Worm (Caenorhabditis elegans) whole organism, young adult: ENCODE data around the gene act-3.
A peak's percentile ranks its signal among the peaks of the same experiment; 100 is the strongest.

Experiments
- B0019.2 ChIP-seq: fragments of 200-800 bp; sonication (Bioruptor generic); conservative IDR thresholded peaks from 2 replicates; pipeline ENCODE4 v1.3.6; 2022; ENCODE audit warnings: missing genetic modification reagents, missing genetic modification characterization, missing compliant biosample characterization
- B0035.1 ChIP-seq: sonication (generic microtip); optimal IDR thresholded peaks from 2 replicates; lab custom pipeline; 2016; ENCODE audit warnings: missing genetic modification characterization, mild to moderate bottlenecking, missing compliant biosample characterization, missing genotype, missing genetic modification reagents
- F23B12.7 ChIP-seq: sonication (generic microtip); optimal IDR thresholded peaks from 2 replicates; lab custom pipeline; 2017; ENCODE audit warnings: missing genetic modification characterization, mild to moderate bottlenecking, missing compliant biosample characterization, antibody characterized with exemption, moderate library complexity; ENCODE audit not compliant: insufficient read depth
- F37B4.10 ChIP-seq: fragments of 200-800 bp; sonication (Bioruptor generic); IDR thresholded peaks from 2 replicates; pipeline ENCODE4 v1.3.6; 2022; ENCODE audit warnings: missing genetic modification characterization, missing compliant biosample characterization
- F39B2.1 ChIP-seq: fragments of 200-800 bp; sonication (Bioruptor generic); IDR thresholded peaks from 2 replicates; pipeline ENCODE4 v1.3.6; 2022; ENCODE audit warnings: missing genetic modification reagents, missing genetic modification characterization, missing compliant biosample characterization
- F55B11.4 ChIP-seq: sonication (generic microtip); optimal IDR thresholded peaks from 2 replicates; lab custom pipeline; 2016; ENCODE audit warnings: missing compliant biosample characterization, missing genetic modification characterization, borderline replicate concordance; ENCODE audit not compliant: insufficient read depth
- K11D2.4 ChIP-seq: fragments of 200-800 bp; sonication (Bioruptor generic); IDR thresholded peaks from 2 replicates; pipeline ENCODE4 v1.3.6; 2022; ENCODE audit warnings: missing genetic modification reagents, missing genetic modification characterization, missing compliant biosample characterization
- K12H6.12 ChIP-seq: fragments of 200-800 bp; sonication (Bioruptor generic); optimal IDR thresholded peaks from 2 replicates; lab custom pipeline; 2018; ENCODE audit warnings: mild to moderate bottlenecking, missing genetic modification characterization, missing compliant biosample characterization
- Y53G8AR.9 ChIP-seq: fragments of 200-800 bp; sonication (Bioruptor generic); conservative IDR thresholded peaks from 2 replicates; pipeline ENCODE4 v1.3.6; 2022; ENCODE audit warnings: missing genetic modification reagents, missing genetic modification characterization, missing compliant biosample characterization
- Y67H2A.10 ChIP-seq: fragments of 200-800 bp; sonication (Bioruptor generic); conservative IDR thresholded peaks from 2 replicates; pipeline ENCODE4 v1.3.6; 2022; ENCODE audit warnings: missing genetic modification reagents, missing genetic modification characterization, missing compliant biosample characterization
- ZK185.1 ChIP-seq: sonication (generic microtip); optimal IDR thresholded peaks from 2 replicates; lab custom pipeline; 2016; ENCODE audit warnings: mild to moderate bottlenecking, missing genetic modification characterization, missing compliant biosample characterization; ENCODE audit not compliant: poor library complexity, severe bottlenecking
- ama-1 ChIP-seq, 3 experiments: fragments of 150-350 bp in 1 of 3; sonication (generic microtip) in 2 of 3; optimal IDR thresholded peaks; 2 replicates each; lab custom pipeline; 2014 to 2018; ENCODE audit warnings: missing biosample characterization in 2 of 3, missing genetic modification characterization in 2 of 3, missing genetic modification reagents in 2 of 3
- aptf-2 ChIP-seq: fragments of 200-800 bp; sonication (Bioruptor generic); conservative IDR thresholded peaks from 2 replicates; pipeline ENCODE4 v1.3.6; 2022; ENCODE audit warnings: missing genetic modification reagents, missing genetic modification characterization, missing compliant biosample characterization
- athp-1 ChIP-seq: sonication (generic microtip); optimal IDR thresholded peaks from 2 replicates; lab custom pipeline; 2017; ENCODE audit warnings: mild to moderate bottlenecking, missing genetic modification characterization, missing compliant biosample characterization
- attf-3 ChIP-seq: fragments of 200-800 bp; sonication (Bioruptor generic); conservative IDR thresholded peaks from 2 replicates; pipeline ENCODE4 v1.3.6; 2022; ENCODE audit warnings: missing genetic modification reagents, missing genetic modification characterization, missing compliant biosample characterization
- attf-5 ChIP-seq: fragments of 200-800 bp; sonication (Bioruptor generic); optimal IDR thresholded peaks from 2 replicates; lab custom pipeline; 2018; ENCODE audit warnings: mild to moderate bottlenecking, missing genetic modification characterization, missing compliant biosample characterization
- ceh-40 ChIP-seq: fragments of 200-800 bp; sonication (Bioruptor generic); IDR thresholded peaks from 2 replicates; pipeline ENCODE4 v1.3.6; 2022; ENCODE audit warnings: missing genetic modification characterization, missing compliant biosample characterization
- ceh-58 ChIP-seq: fragments of 200-800 bp; sonication (Bioruptor generic); IDR thresholded peaks from 2 replicates; pipeline ENCODE4 v1.3.6; 2022; ENCODE audit warnings: missing genetic modification characterization, missing compliant biosample characterization
- die-1 ChIP-seq: sonication (generic microtip); optimal IDR thresholded peaks from 2 replicates; lab custom pipeline; 2016; ENCODE audit warnings: missing genotype, mild to moderate bottlenecking, missing genetic modification characterization, missing compliant biosample characterization
- hlh-26 ChIP-seq: fragments of 200-800 bp; sonication (Bioruptor generic); conservative IDR thresholded peaks from 2 replicates; pipeline ENCODE4 v1.3.6; 2022; ENCODE audit warnings: missing genetic modification reagents, missing genetic modification characterization, missing compliant biosample characterization
- hmg-20 ChIP-seq: fragments of 200-800 bp; sonication (Bioruptor generic); IDR thresholded peaks from 2 replicates; pipeline ENCODE4 v1.3.6; 2022; ENCODE audit warnings: missing genetic modification reagents, missing genetic modification characterization, missing compliant biosample characterization
- hrde-1 ChIP-seq: sonication (generic microtip); optimal IDR thresholded peaks from 2 replicates; lab custom pipeline; 2016; ENCODE audit warnings: missing genetic modification characterization, mild to moderate bottlenecking, missing compliant biosample characterization, moderate library complexity, missing genotype, missing genetic modification reagents, borderline replicate concordance
- hsf-1 ChIP-seq: fragments of 200-800 bp; sonication (Bioruptor generic); IDR thresholded peaks from 2 replicates; pipeline ENCODE4 v1.3.6; 2022; ENCODE audit warnings: missing genetic modification reagents, missing genetic modification characterization, missing compliant biosample characterization
- let-526 ChIP-seq: fragments of 200-800 bp; sonication (Bioruptor generic); IDR thresholded peaks from 2 replicates; pipeline ENCODE4 v1.3.6; 2022; ENCODE audit warnings: missing genetic modification reagents, missing genetic modification characterization, missing compliant biosample characterization
- let-607 ChIP-seq, 2 experiments: fragments of 200-800 bp in 1 of 2; sonication (Bioruptor generic) in 1 of 2; sonication (generic microtip) in 1 of 2; optimal IDR thresholded peaks; 2 replicates each; lab custom pipeline; 2016 to 2018; ENCODE audit warnings: mild to moderate bottlenecking in 2 of 2, missing compliant biosample characterization in 2 of 2, missing genetic modification characterization in 2 of 2, moderate library complexity in 2 of 2, missing genotype in 1 of 2
- lin-40 ChIP-seq: sonication (generic microtip); optimal IDR thresholded peaks from 2 replicates; lab custom pipeline; 2016; ENCODE audit warnings: missing genetic modification characterization, mild to moderate bottlenecking, missing compliant biosample characterization, missing genotype, missing genetic modification reagents
- lir-1 ChIP-seq: fragments of 200-800 bp; sonication (Bioruptor generic); conservative IDR thresholded peaks from 2 replicates; pipeline ENCODE4 v1.3.6; 2022; ENCODE audit warnings: missing genetic modification reagents, missing genetic modification characterization, missing compliant biosample characterization
- lsl-1 ChIP-seq: fragments of 200-800 bp; sonication (Bioruptor generic); optimal IDR thresholded peaks from 2 replicates; lab custom pipeline; 2018; ENCODE audit warnings: mild to moderate bottlenecking, missing genetic modification characterization, moderate library complexity, missing compliant biosample characterization
- lsy-27 ChIP-seq: sonication (generic microtip); optimal IDR thresholded peaks from 2 replicates; lab custom pipeline; 2017; ENCODE audit warnings: missing genetic modification characterization, mild to moderate bottlenecking, missing compliant biosample characterization, antibody characterized with exemption, missing genotype, borderline replicate concordance; ENCODE audit not compliant: insufficient read depth
- madf-10 ChIP-seq: sonication (generic microtip); optimal IDR thresholded peaks from 2 replicates; lab custom pipeline; 2016; ENCODE audit warnings: mild to moderate bottlenecking, missing genetic modification characterization, missing compliant biosample characterization
- madf-6 ChIP-seq: fragments of 200-800 bp; sonication (Bioruptor generic); IDR thresholded peaks from 2 replicates; pipeline ENCODE4 v1.3.6; 2022; ENCODE audit warnings: missing genetic modification reagents, missing genetic modification characterization, missing compliant biosample characterization
- nfyb-1 ChIP-seq: fragments of 200-800 bp; sonication (Bioruptor generic); IDR thresholded peaks from 2 replicates; pipeline ENCODE4 v1.3.6; 2022; ENCODE audit warnings: missing genetic modification reagents, missing genetic modification characterization, missing compliant biosample characterization
- nhr-179 ChIP-seq: sonication (generic microtip); optimal IDR thresholded peaks from 2 replicates; lab custom pipeline; 2016; ENCODE audit warnings: mild to moderate bottlenecking, missing genetic modification characterization, missing compliant biosample characterization
- nhr-27 ChIP-seq: fragments of 200-800 bp; sonication (Bioruptor generic); optimal IDR thresholded peaks from 2 replicates; lab custom pipeline; 2018; ENCODE audit warnings: mild to moderate bottlenecking, missing genetic modification characterization, moderate library complexity, missing compliant biosample characterization
- rcor-1 ChIP-seq: fragments of 200-800 bp; sonication (Bioruptor generic); IDR thresholded peaks from 2 replicates; pipeline ENCODE4 v1.3.6; 2022; ENCODE audit warnings: missing genetic modification reagents, missing genetic modification characterization, missing compliant biosample characterization
- rec-8 ChIP-seq, 2 experiments: sonication (generic microtip); optimal IDR thresholded peaks; 2 replicates each; lab custom pipeline; 2016; ENCODE audit warnings: mild to moderate bottlenecking in 2 of 2, missing genetic modification characterization in 2 of 2, missing genetic modification reagents in 2 of 2, missing genotype in 2 of 2, missing biosample characterization in 1 of 2, missing compliant biosample characterization in 1 of 2, moderate library complexity in 1 of 2
- repo-1 ChIP-seq: sonication (generic microtip); optimal IDR thresholded peaks from 2 replicates; lab custom pipeline; 2017; ENCODE audit warnings: mild to moderate bottlenecking, missing genetic modification characterization, missing compliant biosample characterization
- sea-2 ChIP-seq: fragments of 200-800 bp; sonication (Bioruptor generic); IDR thresholded peaks from 2 replicates; pipeline ENCODE4 v1.3.6; 2022; ENCODE audit warnings: missing genetic modification characterization, missing compliant biosample characterization
- snpc-3.4 ChIP-seq: sonication (generic microtip); optimal IDR thresholded peaks from 2 replicates; lab custom pipeline; 2017; ENCODE audit warnings: missing genetic modification characterization, mild to moderate bottlenecking, missing compliant biosample characterization, antibody characterized with exemption, moderate library complexity, missing genotype, missing genetic modification reagents
- sptf-2 ChIP-seq: fragments of 200-800 bp; sonication (Bioruptor generic); optimal IDR thresholded peaks from 2 replicates; lab custom pipeline; 2018; ENCODE audit warnings: mild to moderate bottlenecking, missing genetic modification characterization, missing compliant biosample characterization

The act-3 gene

DNA sequence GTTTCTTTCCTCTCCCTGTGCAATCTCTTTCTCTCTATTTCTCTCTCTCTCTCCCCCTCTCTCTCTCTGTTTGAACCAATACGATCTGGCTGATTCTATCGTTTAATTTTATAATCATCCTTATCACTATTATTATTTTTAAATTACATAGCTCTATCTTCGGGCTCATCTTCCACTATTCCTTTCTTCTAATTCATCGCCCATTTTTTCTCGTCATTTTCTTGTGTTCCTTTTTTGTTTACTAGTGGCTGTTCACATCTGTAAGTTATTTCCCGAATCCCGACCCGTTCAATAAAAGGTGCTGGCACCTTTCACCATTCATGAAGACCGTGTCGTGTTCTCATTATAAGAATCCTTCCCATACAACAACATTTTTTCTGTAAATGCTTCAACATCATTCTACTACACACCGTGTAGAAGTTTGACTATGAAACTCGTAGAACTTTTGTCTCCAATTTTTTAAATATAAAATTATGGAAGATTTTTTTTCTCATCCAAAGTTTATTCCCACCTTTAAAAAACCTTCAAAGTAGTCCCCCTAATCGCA lies 44.0 kb upstream of the act-3 start (continued):
- peak; percentile 41 for TF ChIP-seq hrde-1 (tag; lab: Kevin White, UChicago)
- TF ChIP-seq lsy-27 (tag; lab: Kevin White, UChicago): no peak
- TF ChIP-seq nfyb-1 (GFP tag; lab: Robert Waterston, UW): 0 out of 2 replicates have a peak, but pooled peaks have one; percentile 13
- peak; percentile 51; the same call in 1 of the 2 replicates for TF ChIP-seq let-526 (GFP tag; lab: Robert Waterston, UW)

ce11 chrV:11113607-11114006 lies 39.3 kb upstream of the act-3 start, which contains the start of gene math-33:
TSS of gene math-33 (plus strand) at chrV:11113907.
- TF ChIP-seq Y53G8AR.9 (GFP tag; lab: Robert Waterston, UW) (no peak), B0035.1 (tag; lab: Kevin White, UChicago) (no peak), ceh-58 (GFP tag; lab: Robert Waterston, UW) (no peak), snpc-3.4 (no peak)

DNA sequence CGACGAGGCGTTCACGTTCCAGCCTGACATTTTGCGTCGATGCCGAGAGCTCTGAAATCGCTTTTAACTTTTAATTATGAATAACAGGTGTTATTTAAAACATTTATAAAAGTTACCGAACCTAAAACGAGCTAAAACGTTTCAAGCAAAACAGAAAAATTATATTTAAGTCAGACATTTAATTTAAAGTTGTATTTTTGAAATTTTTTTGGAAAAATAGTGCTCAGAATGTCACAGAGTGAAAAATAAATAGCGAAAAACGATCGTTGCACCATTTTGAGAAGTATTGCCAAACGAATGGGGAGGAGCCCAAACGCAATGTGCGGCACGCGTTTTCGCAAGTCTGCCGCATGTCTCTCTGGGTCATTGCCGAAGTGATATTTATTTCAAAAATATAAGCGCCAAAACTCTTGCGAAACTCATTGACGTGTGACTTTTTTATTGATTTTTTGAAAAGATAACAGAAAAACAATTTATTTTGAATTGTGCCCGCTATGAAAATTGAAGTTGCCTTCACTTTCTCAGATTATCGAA lies 38.8 kb upstream of the act-3 start, which contains the start of gene erfa-3:
TSS of gene erfa-3 (minus strand) at position 51 of the 534 bp plus-strand sequence.
- TF ChIP-seq hlh-26 (GFP tag; lab: Robert Waterston, UW): no peak
- TF ChIP-seq athp-1 (tag; lab: Kevin White, UChicago): peak; percentile 2
- no peak for TF ChIP-seq attf-3 (GFP tag; lab: Robert Waterston, UW)
- peak; percentile 49; the same call in 1 of the 2 replicates for TF ChIP-seq Y67H2A.10 (GFP tag; lab: Robert Waterston, UW)
- peak; percentile 85 for TF ChIP-seq snpc-3.4
- 0 out of 2 replicates have a peak, but pooled peaks have one; percentile 23 for TF ChIP-seq lir-1
- TF ChIP-seq ceh-40 (GFP tag; lab: Robert Waterston, UW): no peak
- peak; percentile 44 for TF ChIP-seq repo-1 (tag; lab: Kevin White, UChicago)
- no peak for TF ChIP-seq nhr-179
- TF ChIP-seq aptf-2: no peak
- peak; percentile 74 for TF ChIP-seq rcor-1 (GFP tag; lab: Robert Waterston, UW)
- TF ChIP-seq rec-8 (tag; optimal IDR thresholded peaks at IDR 0.05; lab: Kevin White, UChicago): no peak
- no peak for TF ChIP-seq hsf-1
- TF ChIP-seq lin-40 (tag; lab: Kevin White, UChicago): peak; percentile 49
- no peak for TF ChIP-seq F37B4.10 (GFP tag; lab: Robert Waterston, UW)
- peak; percentile 59 for TF ChIP-seq F23B12.7 (tag; lab: Kevin White, UChicago)
- TF ChIP-seq lsy-27 (tag; lab: Kevin White, UChicago): no peak
- peak; percentile 61; the same call in 1 of the 2 replicates for TF ChIP-seq hmg-20 (GFP tag; lab: Robert Waterston, UW)
- peak; percentile 28 for TF ChIP-seq lsl-1 (GFP tag; lab: Kevin White, UChicago)
- peak; percentile 7 for TF ChIP-seq madf-10 (tag; lab: Kevin White, UChicago)
- TF ChIP-seq madf-6 (GFP tag; lab: Robert Waterston, UW): peak; percentile 76
- no peak for TF ChIP-seq ama-1 (optimal IDR thresholded peaks at IDR 0.05; lab: Kevin White, UChicago)
- TF ChIP-seq ama-1 (GFP tag; optimal IDR thresholded peaks at IDR 0.05; lab: Kevin White, UChicago): peak in 1 of 2 experiments; percentile 30
- peak; percentile 85 for TF ChIP-seq attf-5
- TF ChIP-seq sptf-2 (GFP tag; lab: Kevin White, UChicago): peak; percentile 70
- 0 out of 2 replicates have a peak, but pooled peaks have one; percentile 41 for TF ChIP-seq K11D2.4 (GFP tag; lab: Robert Waterston, UW)
- no peak for TF ChIP-seq nfyb-1 (GFP tag; lab: Robert Waterston, UW)
- TF ChIP-seq ZK185.1: peak; percentile 54
- no peak for TF ChIP-seq F55B11.4 (tag; lab: Kevin White, UChicago)
- TF ChIP-seq let-607 (tag; optimal IDR thresholded peaks at IDR 0.05; lab: Kevin White, UChicago): peak in 1 of 2 experiments; percentile 2
- no peak for TF ChIP-seq nhr-27 (tag; lab: Kevin White, UChicago)
- peak; percentile 53 for TF ChIP-seq die-1 (tag; lab: Kevin White, UChicago)
- 0 out of 2 replicates have a peak, but pooled peaks have one; percentile 21 for TF ChIP-seq B0019.2 (GFP tag; lab: Robert Waterston, UW)
- no peak for TF ChIP-seq F39B2.1 (GFP tag; lab: Robert Waterston, UW)
- no peak for TF ChIP-seq sea-2 (GFP tag; lab: Robert Waterston, UW)
- no peak for TF ChIP-seq K12H6.12 (tag; lab: Kevin White, UChicago)
